Fruit fly (Drosophila melanogaster): ENCODE measurements around the gene CG13313.

Gene CG13313

DNA sequence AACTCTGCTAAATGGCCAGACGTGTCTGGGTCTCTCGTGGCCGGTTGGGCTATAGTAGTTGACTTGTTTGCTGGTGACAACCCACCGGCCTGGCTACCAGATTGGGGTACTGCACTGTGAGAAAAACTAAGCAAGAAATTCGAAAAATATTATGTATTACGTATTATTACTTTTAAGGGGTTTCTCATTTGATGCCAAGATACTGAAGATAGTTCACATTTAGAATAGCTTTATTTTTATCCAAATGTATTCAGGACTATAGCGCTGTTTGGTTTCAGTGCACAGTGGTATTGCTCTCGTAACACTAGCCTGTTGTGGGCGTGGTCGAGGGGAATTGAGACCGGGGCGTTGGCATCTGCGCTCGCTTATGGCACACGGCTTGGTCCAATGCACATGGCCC, 37.9 kb upstream of the CG13313 start:
- TF ChIP-seq CG16779 (tag; optimal IDR thresholded peaks at IDR 0.05) (peak; percentile 55), Ets96B (tag; optimal IDR thresholded peaks at IDR 0.05) (peak; percentile 37), CG7368 (GFP tag; optimal IDR thresholded peaks at IDR 0.05) (peak; percentile 47), Blimp-1 (GFP tag; optimal IDR thresholded peaks at IDR 0.05) (no peak), CG3919 (GFP tag; optimal IDR thresholded peaks at IDR 0.05) (peak; percentile 77), dac (GFP tag; optimal IDR thresholded peaks at IDR 0.05) (peak; percentile 80), Eip75B (GFP tag; optimal IDR thresholded peaks at IDR 0.05) (peak; percentile 70), Eip93F (GFP tag; optimal IDR thresholded peaks at IDR 0.05) (no peak), Sox14 (GFP tag; optimal IDR thresholded peaks at IDR 0.05) (peak; percentile 63), CG31627 (GFP tag; optimal IDR thresholded peaks at IDR 0.05) (peak; percentile 8), CG4318 (GFP tag; optimal IDR thresholded peaks at IDR 0.05) (peak; percentile 72), Hr39 (GFP tag; optimal IDR thresholded peaks at IDR 0.05) (peak; percentile 30), ss (GFP tag; optimal IDR thresholded peaks at IDR 0.05) (peak in 1 of 2 experiments; percentile 37), CG3032 (tag; optimal IDR thresholded peaks at IDR 0.05) (peak; percentile 50), eg (GFP tag; IDR thresholded peaks at IDR 0.05) (peak; percentile 96), dsx (GFP tag; optimal IDR thresholded peaks at IDR 0.05; ENCODE audit: poor library complexity, severe bottlenecking) (peak; percentile 16), fkh (GFP tag; optimal IDR thresholded peaks at IDR 0.05) (no peak), Gug (GFP tag; IDR thresholded peaks at IDR 0.05) (peak; percentile 79), acj6 (GFP tag; optimal IDR thresholded peaks at IDR 0.05) (peak; percentile 70), lz (GFP tag; optimal IDR thresholded peaks at IDR 0.05) (peak; percentile 26), CG9139 (GFP tag; optimal IDR thresholded peaks at IDR 0.05) (no peak), achi (GFP tag; optimal IDR thresholded peaks at IDR 0.05) (peak; percentile 76), salr (GFP tag; optimal IDR thresholded peaks at IDR 0.05) (peak; percentile 28 to 66), esn (GFP tag; optimal IDR thresholded peaks at IDR 0.05) (peak; percentile 35), CG11902 (GFP tag; optimal IDR thresholded peaks at IDR 0.05) (peak; percentile 2), CG11762 (GFP tag; optimal IDR thresholded peaks at IDR 0.05; ENCODE audit: insufficient read depth) (peak; percentile 56), CG6276 (GFP tag; optimal IDR thresholded peaks at IDR 0.05) (peak; percentile 90), CG34406 (GFP tag; optimal IDR thresholded peaks at IDR 0.05) (peak; percentile 43), Smox (GFP tag; optimal IDR thresholded peaks at IDR 0.05) (no peak), CG11294 (GFP tag; IDR thresholded peaks at IDR 0.05) (peak; percentile 71; the same call in 1 of the 2 replicates), spab (GFP tag; optimal IDR thresholded peaks at IDR 0.05) (peak; percentile 33), vri (GFP tag; optimal IDR thresholded peaks at IDR 0.05) (no peak), Hr38 (GFP tag; optimal IDR thresholded peaks at IDR 0.05) (peak; percentile 53), CG6792 (GFP tag; optimal IDR thresholded peaks at IDR 0.05) (peak; percentile 36), CG1621 (tag; optimal IDR thresholded peaks at IDR 0.05) (peak; percentile 38), CG6854 (GFP tag; optimal IDR thresholded peaks at IDR 0.05) (no peak), Lpt (GFP tag; optimal IDR thresholded peaks at IDR 0.05) (peak; percentile 87), OdsH (GFP tag; optimal IDR thresholded peaks at IDR 0.05) (peak; percentile 74), CG10669 (GFP tag; optimal IDR thresholded peaks at IDR 0.05) (peak; percentile 51), fd59A (GFP tag; optimal IDR thresholded peaks at IDR 0.05) (peak; percentile 31), CG8119 (GFP tag; IDR thresholded peaks at IDR 0.05) (peak; percentile 94), Sox15 (GFP tag; optimal IDR thresholded peaks at IDR 0.05) (peak; percentile 37), svp (GFP tag) (no peak), CG10631 (GFP tag; optimal IDR thresholded peaks at IDR 0.05) (peak; percentile 70), cyc (GFP tag; optimal IDR thresholded peaks at IDR 0.05) (peak; percentile 9), CG15336 (GFP tag; IDR thresholded peaks at IDR 0.05) (peak; percentile 94), CG8632 (GFP tag; optimal IDR thresholded peaks at IDR 0.05) (peak; percentile 44), CG8319 (GFP tag; optimal IDR thresholded peaks at IDR 0.05) (no peak), Hr4 (GFP tag; optimal IDR thresholded peaks at IDR 0.05) (peak; percentile 95), Sox102F (GFP tag; optimal IDR thresholded peaks at IDR 0.05) (no peak), pdm3 (GFP tag; optimal IDR thresholded peaks at IDR 0.05) (peak; percentile 72), CG6163 (GFP tag; IDR thresholded peaks at IDR 0.05) (peak; percentile 90)

All from whole organism, prepupa.